Worm (Caenorhabditis elegans) whole organism, early embryonic: ENCODE data around the gene eef-1A.2.

Experiments
- B0310.2 ChIP-seq: sonication (generic microtip); optimal IDR thresholded peaks from 2 replicates; lab custom pipeline; 2016; ENCODE audit warnings: mild to moderate bottlenecking, missing genetic modification characterization, missing compliant biosample characterization
- F13C5.2 ChIP-seq: sonication (generic microtip); optimal IDR thresholded peaks from 2 replicates; lab custom pipeline; 2017; ENCODE audit warnings: mild to moderate bottlenecking, missing genetic modification characterization, inconsistent platforms, missing compliant biosample characterization
- aly-1 ChIP-seq: sonication (generic microtip); optimal IDR thresholded peaks from 2 replicates; lab custom pipeline; 2016; ENCODE audit warnings: missing genetic modification characterization, missing compliant biosample characterization
- ama-1 ChIP-seq: fragments of 150-350 bp; optimal IDR thresholded peaks from 2 replicates; lab custom pipeline; 2014
- ceh-13 ChIP-seq: fragments of 200-800 bp; sonication (Bioruptor generic); optimal IDR thresholded peaks from 2 replicates; lab custom pipeline; 2018; ENCODE audit warnings: mild to moderate bottlenecking, missing genetic modification characterization, missing compliant biosample characterization
- ceh-36 ChIP-seq: sonication (generic microtip); optimal IDR thresholded peaks from 2 replicates; lab custom pipeline; 2016; ENCODE audit warnings: missing genetic modification characterization, inconsistent platforms, missing compliant biosample characterization
- ets-7 ChIP-seq: sonication (generic microtip); optimal IDR thresholded peaks from 2 replicates; lab custom pipeline; 2016; ENCODE audit warnings: missing genotype, missing genetic modification characterization, missing compliant biosample characterization
- flt-1 ChIP-seq: fragments of 200-800 bp; sonication (Bioruptor generic); IDR thresholded peaks from 2 replicates; pipeline ENCODE4 v1.3.6; 2022; ENCODE audit warnings: missing genetic modification characterization, missing compliant biosample characterization
- hmbx-1 ChIP-seq: sonication (generic microtip); optimal IDR thresholded peaks from 2 replicates; lab custom pipeline; 2016; ENCODE audit warnings: mild to moderate bottlenecking, missing genetic modification characterization, missing compliant biosample characterization
- hmg-4 ChIP-seq: fragments of 200-800 bp; sonication (Bioruptor generic); optimal IDR thresholded peaks from 2 replicates; lab custom pipeline; 2018; ENCODE audit warnings: mild to moderate bottlenecking, missing genetic modification characterization, missing compliant biosample characterization
- hnd-1 ChIP-seq: sonication (generic microtip); optimal IDR thresholded peaks from 2 replicates; lab custom pipeline; 2016; ENCODE audit warnings: missing genetic modification characterization, missing compliant biosample characterization
- pes-1 ChIP-seq: fragments of 200-800 bp; sonication (Bioruptor generic); IDR thresholded peaks from 2 replicates; pipeline ENCODE4 v1.3.6; 2022; ENCODE audit warnings: missing genetic modification reagents, missing genetic modification characterization, missing compliant biosample characterization
- scrt-1 ChIP-seq: fragments of 200-800 bp; sonication (Bioruptor generic); IDR thresholded peaks from 2 replicates; pipeline ENCODE4 v1.3.6; 2022; ENCODE audit warnings: missing genetic modification characterization, missing compliant biosample characterization
- sea-1 ChIP-seq: fragments of 200-800 bp; sonication (Bioruptor generic); conservative IDR thresholded peaks from 2 replicates; pipeline ENCODE4 v1.3.6; 2022; ENCODE audit warnings: missing genetic modification characterization, missing compliant biosample characterization
- tbx-11 ChIP-seq: fragments of 200-800 bp; sonication (Bioruptor generic); IDR thresholded peaks from 2 replicates; pipeline ENCODE4 v1.3.6; 2022; ENCODE audit warnings: missing genetic modification characterization, missing compliant biosample characterization
- tbx-37 ChIP-seq: fragments of 200-800 bp; sonication (Bioruptor generic); conservative IDR thresholded peaks from 2 replicates; pipeline ENCODE4 v1.3.6; 2022; ENCODE audit warnings: missing genetic modification reagents, missing genetic modification characterization, missing compliant biosample characterization
- tra-4 ChIP-seq: sonication (generic microtip); optimal IDR thresholded peaks from 2 replicates; lab custom pipeline; 2017; ENCODE audit warnings: missing genetic modification characterization, missing compliant biosample characterization

eef-1A.2 gene

DNA sequence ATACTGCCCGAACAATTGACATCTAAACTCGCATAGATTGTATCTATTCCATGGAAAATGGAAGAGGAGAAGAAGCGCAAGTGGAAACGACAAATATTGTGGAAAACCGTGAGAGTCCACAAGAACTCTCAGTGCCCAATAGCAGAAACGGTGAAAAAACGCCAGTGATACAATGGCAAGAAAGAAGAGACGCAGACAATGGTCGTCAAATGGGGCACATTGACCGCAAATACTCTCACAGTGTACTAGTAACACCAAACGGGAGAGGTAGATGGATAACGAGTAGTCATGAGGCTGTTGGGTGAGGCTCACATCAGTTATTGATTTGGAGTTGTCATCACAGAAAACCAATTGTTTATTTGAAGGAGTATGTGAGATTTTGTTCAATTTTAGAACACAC lies 41.1 kb upstream of the eef-1A.2 start, which contains the start of gene ZK154.4:
Gene ZK154.4 (minus strand): TSS at position 27 of the 400 bp plus-strand sequence.
- TF ChIP-seq hmg-4 (GFP tag; lab: Kevin White, UChicago) (peak; percentile 15), scrt-1 (GFP tag; lab: Robert Waterston, UW) (no peak)

DNA sequence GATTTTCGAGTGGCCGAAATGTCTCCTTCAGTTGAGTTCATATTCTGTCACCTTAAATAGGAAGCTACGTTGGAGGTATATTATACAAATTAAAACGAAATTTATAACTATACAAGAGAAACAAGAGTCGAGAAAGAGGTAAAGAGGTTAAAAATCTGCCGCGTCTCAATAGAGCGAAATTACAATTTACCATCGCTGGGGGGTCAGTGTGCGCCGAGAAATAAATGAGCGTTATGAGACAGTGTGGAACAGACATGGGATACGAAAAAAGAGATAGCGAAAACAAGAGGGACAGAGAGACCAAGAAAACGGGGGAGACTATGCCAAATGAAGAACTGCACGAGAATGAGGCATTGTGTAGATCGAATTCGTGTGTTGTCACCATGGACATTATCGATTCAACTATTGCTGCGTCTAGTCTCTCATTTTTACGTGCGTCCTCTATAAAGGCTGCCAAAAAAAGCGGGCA lies 35.5 kb upstream of the eef-1A.2 start, which contains the start of gene ZK154.5:
Gene ZK154.5 (minus strand): TSS at position 51 of the 469 bp plus-strand sequence.
- TF ChIP-seq ets-7 (tag; lab: Kevin White, UChicago) (no peak), F13C5.2 (tag; lab: Kevin White, UChicago) (peak; percentile 14), pes-1 (no peak), hmg-4 (GFP tag; lab: Kevin White, UChicago) (peak; percentile 57), hmbx-1 (no peak)

DNA sequence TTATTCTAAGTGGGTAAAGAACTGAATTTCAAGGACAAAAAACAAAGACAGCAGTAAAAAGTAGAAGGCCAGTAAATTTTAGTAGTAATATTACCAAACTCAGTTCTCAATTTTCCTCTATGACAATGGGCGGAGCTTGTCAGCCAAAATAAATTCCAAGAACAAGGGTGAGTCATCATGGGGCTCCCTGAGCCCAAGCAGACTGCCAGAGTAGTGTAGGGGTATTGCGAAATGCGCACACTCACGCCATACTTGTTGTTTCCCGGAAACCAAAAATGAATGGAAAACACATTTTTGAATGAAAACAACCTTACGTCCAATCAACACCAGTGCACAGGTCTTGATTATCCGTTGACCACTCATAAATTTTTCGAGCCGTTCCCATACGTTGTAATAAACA lies 31.7 kb upstream of the eef-1A.2 start:
- no peak for TF ChIP-seq tbx-37 (GFP tag; lab: Robert Waterston, UW)
- TF ChIP-seq sea-1 (GFP tag; lab: Robert Waterston, UW), result no peak
- TF ChIP-seq tra-4 (tag; lab: Kevin White, UChicago), result no peak
- TF ChIP-seq ets-7 (tag; lab: Kevin White, UChicago), result no peak
- no peak for TF ChIP-seq hmbx-1

DNA sequence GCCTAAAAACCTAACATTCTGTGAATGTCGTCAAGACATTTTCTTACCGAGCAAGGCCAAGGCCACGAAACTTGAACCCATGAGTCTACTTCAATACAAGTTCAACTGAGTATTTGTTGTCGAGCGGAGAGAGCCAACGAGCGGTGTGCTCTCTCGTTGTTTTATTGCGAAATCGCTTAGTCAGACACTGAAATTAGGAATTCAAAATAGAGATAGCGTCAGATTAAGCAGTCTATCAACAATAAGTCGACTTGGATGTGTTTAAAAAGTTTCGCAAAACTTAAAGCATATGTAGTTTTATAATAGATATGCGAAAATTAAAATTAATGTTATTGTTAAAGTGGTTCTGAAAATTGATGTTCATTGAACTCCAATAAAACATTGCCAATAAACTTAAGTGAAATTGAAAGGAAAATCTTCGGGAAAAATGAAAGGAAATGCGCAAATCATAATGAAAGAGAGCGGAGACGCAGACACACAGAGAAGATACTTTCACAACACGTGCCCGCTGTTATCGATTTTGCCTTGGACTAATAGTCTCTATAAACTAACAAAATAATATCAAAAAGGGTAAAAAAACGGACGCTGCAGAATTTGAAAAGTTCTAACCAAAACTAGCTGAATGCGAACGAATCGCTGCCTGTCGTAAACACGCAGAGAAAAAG lies 29.9 kb upstream of the eef-1A.2 start, which contains the start of gene ZK154.6:
Gene ZK154.6 (minus strand): TSS at position 187 of the 665 bp plus-strand sequence.
- TF ChIP-seq tra-4 (tag; lab: Kevin White, UChicago), result no peak
- no peak for TF ChIP-seq ets-7 (tag; lab: Kevin White, UChicago)
- no peak for TF ChIP-seq pes-1
- TF ChIP-seq hmbx-1, result no peak
- no peak for TF ChIP-seq B0310.2 (tag; lab: Kevin White, UChicago)
- TF ChIP-seq ceh-36 (tag; lab: Kevin White, UChicago), result no peak

DNA sequence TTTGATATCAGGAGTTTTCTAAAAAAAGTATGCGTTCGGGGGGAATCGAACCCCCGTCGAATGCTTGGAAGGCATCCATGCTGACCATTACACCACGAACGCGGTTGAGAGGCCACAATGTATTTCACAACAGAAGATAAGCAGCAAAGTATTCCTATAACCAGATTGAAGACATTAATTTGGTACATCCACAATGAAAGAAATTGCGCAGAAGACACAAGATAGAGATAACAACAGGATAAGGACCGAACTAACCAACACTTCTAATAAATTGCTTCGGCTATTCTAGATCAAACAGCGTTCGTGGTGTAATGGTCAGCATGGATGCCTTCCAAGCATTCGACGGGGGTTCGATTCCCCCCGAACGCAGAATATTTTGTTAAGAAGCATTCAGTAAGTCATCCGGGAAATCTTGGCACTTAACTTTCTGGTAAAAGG lies 29.1 kb upstream of the eef-1A.2 start:
- TF ChIP-seq tbx-11 (GFP tag; lab: Robert Waterston, UW) (0 out of 2 replicates have a peak, but pooled peaks have one; percentile 63), ama-1 (lab: Kevin White, UChicago) (no peak), hnd-1 (tag; lab: Kevin White, UChicago) (peak; percentile 34), ceh-36 (tag; lab: Kevin White, UChicago) (peak; percentile 32), hmbx-1 (no peak), aly-1 (tag; lab: Kevin White, UChicago) (no peak), flt-1 (GFP tag; lab: Robert Waterston, UW) (0 out of 2 replicates have a peak, but pooled peaks have one; percentile 21), ets-7 (tag; lab: Kevin White, UChicago) (no peak), scrt-1 (GFP tag; lab: Robert Waterston, UW) (peak; percentile 66; the same call in 1 of the 2 replicates), hmg-4 (GFP tag; lab: Kevin White, UChicago) (no peak), ceh-13 (peak; percentile 35)

DNA sequence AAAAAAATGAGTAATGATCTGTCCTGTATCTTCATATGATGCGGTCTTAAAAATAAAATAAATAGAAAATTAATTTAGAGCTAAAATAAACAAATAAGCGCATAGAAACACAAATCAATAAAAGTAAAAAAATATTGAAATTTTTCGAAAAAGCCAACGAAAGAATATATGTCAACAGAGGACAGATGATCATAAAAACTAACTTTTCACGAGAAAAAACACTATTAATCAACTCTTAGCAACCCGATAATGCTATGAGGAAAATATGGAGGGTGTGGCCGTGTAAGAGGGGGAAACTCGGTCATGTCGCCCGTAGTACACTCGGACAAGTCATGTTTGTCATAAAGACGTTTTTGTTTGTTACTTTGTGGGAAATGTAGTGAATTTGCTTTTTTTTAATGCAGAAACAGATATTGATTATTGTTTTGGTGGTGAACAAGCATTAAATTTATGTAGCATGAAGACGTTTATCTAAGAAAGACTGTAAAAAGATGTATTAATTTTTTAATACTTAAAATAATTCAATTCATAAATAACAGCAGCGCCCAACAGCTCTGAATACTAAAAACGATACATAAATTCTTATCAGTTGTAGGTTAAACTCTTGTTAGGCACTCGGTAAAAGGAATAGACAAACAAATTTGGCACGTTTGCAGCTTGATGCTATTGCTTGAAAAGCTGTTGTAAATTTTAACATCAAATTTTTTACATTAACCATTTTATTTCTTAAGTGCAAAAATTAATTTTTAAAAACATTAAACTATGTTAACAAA lies 25.0 kb upstream of the eef-1A.2 start, which contains the start of gene adm-4:
Gene adm-4 (minus strand): TSS at position 51 of the 773 bp plus-strand sequence.
- TF ChIP-seq tbx-37 (GFP tag; lab: Robert Waterston, UW) (peak; percentile 69), sea-1 (GFP tag; lab: Robert Waterston, UW) (no peak)

DNA sequence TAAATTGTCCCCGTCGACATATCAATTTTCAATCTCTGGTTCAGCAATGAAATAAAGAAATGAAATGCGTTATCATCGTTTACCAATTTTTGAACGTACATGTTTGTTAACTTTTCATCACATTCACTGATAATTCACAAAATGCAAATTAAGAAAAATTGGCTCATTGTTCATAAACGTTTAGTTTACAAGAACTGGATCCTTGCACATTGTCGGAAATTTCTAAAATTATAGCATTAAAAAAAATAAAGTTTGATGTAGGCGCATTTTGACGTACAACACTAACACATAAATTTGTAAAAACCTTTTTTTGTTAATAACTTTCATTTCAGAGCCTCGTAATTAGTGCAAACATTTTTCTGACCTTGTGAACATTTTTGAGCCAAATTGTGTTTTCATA lies 23.8 kb upstream of the eef-1A.2 start, which contains the start of gene gpx-7:
Gene gpx-7 (minus strand): TSS at position 101 of the 400 bp plus-strand sequence.
- TF ChIP-seq B0310.2 (tag; lab: Kevin White, UChicago) (no peak), hmg-4 (GFP tag; lab: Kevin White, UChicago) (no peak), ceh-13 (no peak), tra-4 (tag; lab: Kevin White, UChicago) (no peak), aly-1 (tag; lab: Kevin White, UChicago) (no peak), hnd-1 (tag; lab: Kevin White, UChicago) (no peak), ets-7 (tag; lab: Kevin White, UChicago) (no peak), F13C5.2 (tag; lab: Kevin White, UChicago) (no peak), hmbx-1 (no peak), ceh-36 (tag; lab: Kevin White, UChicago) (no peak), tbx-37 (GFP tag; lab: Robert Waterston, UW) (no peak)

DNA sequence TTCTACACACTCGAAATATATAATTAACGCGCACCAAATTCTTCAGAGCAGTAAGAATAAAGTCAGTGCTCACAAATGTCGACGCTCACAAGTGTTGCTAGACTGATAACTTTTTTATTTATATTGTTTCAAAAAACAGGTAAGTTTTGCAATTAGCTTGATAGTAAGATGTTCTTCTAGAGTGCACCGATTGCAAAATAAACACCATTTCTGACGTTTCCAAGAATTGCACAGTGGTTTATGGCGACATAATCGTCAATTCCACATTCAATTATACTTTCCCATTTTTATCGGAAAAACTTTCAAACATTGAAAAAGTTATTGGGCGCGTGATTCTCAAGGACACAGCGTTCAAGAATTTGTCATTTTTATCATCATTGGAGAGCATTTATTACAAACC lies 23.1 kb upstream of the eef-1A.2 start:
- TF ChIP-seq B0310.2 (tag; lab: Kevin White, UChicago) (no peak), ceh-36 (tag; lab: Kevin White, UChicago) (no peak), ets-7 (tag; lab: Kevin White, UChicago) (no peak)
